Worm (Caenorhabditis elegans) whole organism, L4 larva: ENCODE data around the gene K10B2.4.

Experiments used
- D1046.2 ChIP-seq: fragments of 200-800 bp; sonication (Bioruptor generic); IDR thresholded peaks from 2 replicates; pipeline ENCODE4 v1.3.6; 2022; ENCODE audit warnings: missing genetic modification characterization, missing compliant biosample characterization
- F37D6.2 ChIP-seq: sonication (generic microtip); optimal IDR thresholded peaks from 2 replicates; lab custom pipeline; 2016; ENCODE audit warnings: mild to moderate bottlenecking, missing genetic modification characterization, missing compliant biosample characterization
- F44E2.7 ChIP-seq: fragments of 200-800 bp; sonication (Bioruptor generic); IDR thresholded peaks from 2 replicates; pipeline ENCODE4 v2.1.2; 2022; ENCODE audit warnings: missing genetic modification characterization, missing compliant biosample characterization
- T20F7.1 ChIP-seq: fragments of 200-800 bp; sonication (Bioruptor generic); optimal IDR thresholded peaks from 2 replicates; lab custom pipeline; 2018; ENCODE audit warnings: mild to moderate bottlenecking, missing genetic modification characterization, missing compliant biosample characterization
- Y105C5A.15 ChIP-seq: fragments of 200-800 bp; sonication (Bioruptor generic); IDR thresholded peaks from 2 replicates; pipeline ENCODE4 v1.3.6; 2022; ENCODE audit warnings: missing genetic modification characterization, missing compliant biosample characterization
- ZK337.2 ChIP-seq: fragments of 200-800 bp; sonication (Bioruptor generic); IDR thresholded peaks from 2 replicates; pipeline ENCODE4 v1.3.6; 2022; ENCODE audit warnings: missing genetic modification reagents, missing genetic modification characterization, missing compliant biosample characterization
- aha-1 ChIP-seq: fragments of 150-350 bp; peaks from one replicate; lab custom pipeline; 2014; ENCODE audit warnings: missing biosample characterization, missing genetic modification characterization
- aly-2 ChIP-seq: sonication (generic microtip); optimal IDR thresholded peaks from 2 replicates; lab custom pipeline; 2018; ENCODE audit warnings: missing biosample characterization, missing genetic modification characterization
- ama-1 ChIP-seq: fragments of 150-350 bp; optimal IDR thresholded peaks from 2 replicates; lab custom pipeline; 2014; ENCODE audit warnings: inconsistent platforms, mixed read lengths
- arid-1 ChIP-seq: fragments of 200-800 bp; sonication (Bioruptor generic); conservative IDR thresholded peaks from 2 replicates; pipeline ENCODE4 v1.3.6; 2022; ENCODE audit warnings: missing genetic modification reagents, missing genetic modification characterization, missing compliant biosample characterization
- ceh-20 ChIP-seq: fragments of 200-800 bp; sonication (Bioruptor generic); IDR thresholded peaks from 2 replicates; pipeline ENCODE4 v1.3.6; 2022; ENCODE audit warnings: missing genetic modification reagents, missing genetic modification characterization, missing compliant biosample characterization
- ceh-28 ChIP-seq: fragments of 150-350 bp; optimal IDR thresholded peaks from 2 replicates; lab custom pipeline; 2014; ENCODE audit warnings: missing biosample characterization, missing genetic modification reagents, missing genetic modification characterization
- ceh-32 ChIP-seq: sonication (generic microtip); optimal IDR thresholded peaks from 2 replicates; lab custom pipeline; 2016; ENCODE audit warnings: mild to moderate bottlenecking, missing genetic modification characterization, missing compliant biosample characterization; ENCODE audit not compliant: poor library complexity
- ceh-44 ChIP-seq: fragments of 200-800 bp; sonication (Bioruptor generic); IDR thresholded peaks from 2 replicates; pipeline ENCODE4 v1.3.6; 2022; ENCODE audit warnings: missing genetic modification reagents, missing genetic modification characterization, missing compliant biosample characterization
- ces-1 ChIP-seq: fragments of 150-350 bp; sonication (generic microtip); optimal IDR thresholded peaks from 4 replicates; lab custom pipeline; 2014; ENCODE audit warnings: missing biosample characterization, missing genetic modification reagents, missing genetic modification characterization
- ctbp-1 ChIP-seq: fragments of 200-800 bp; sonication (Bioruptor generic); IDR thresholded peaks from 2 replicates; pipeline ENCODE4 v1.3.6; 2022; ENCODE audit warnings: missing genetic modification reagents, missing genetic modification characterization, missing compliant biosample characterization
- daf-16 ChIP-seq, 3 experiments: sonication (generic microtip); optimal IDR thresholded peaks; 2 replicates each; lab custom pipeline; 2016 to 2017; ENCODE audit warnings: missing genetic modification characterization in 3 of 3, missing genetic modification reagents in 3 of 3, mild to moderate bottlenecking in 2 of 3, missing compliant biosample characterization in 2 of 3, missing biosample characterization in 1 of 3, moderate library complexity in 1 of 3
- daf-19 ChIP-seq: fragments of 200-800 bp; sonication (Bioruptor generic); conservative IDR thresholded peaks from 2 replicates; pipeline ENCODE4 v1.3.6; 2022; ENCODE audit warnings: missing genetic modification characterization, missing compliant biosample characterization
- dmd-6 ChIP-seq: fragments of 200-800 bp; sonication (Bioruptor generic); IDR thresholded peaks from 2 replicates; pipeline ENCODE4 v1.3.6; 2022; ENCODE audit warnings: missing genetic modification reagents, missing genetic modification characterization, missing compliant biosample characterization
- duxl-1 ChIP-seq: sonication (generic microtip); optimal IDR thresholded peaks from 2 replicates; lab custom pipeline; 2016; ENCODE audit warnings: mild to moderate bottlenecking, missing genetic modification characterization, moderate library complexity, missing compliant biosample characterization; ENCODE audit not compliant: poor library complexity
- dve-1 ChIP-seq: sonication (generic microtip); optimal IDR thresholded peaks from 2 replicates; lab custom pipeline; 2017; ENCODE audit warnings: antibody characterized with exemption, mild to moderate bottlenecking, missing genetic modification characterization, missing compliant biosample characterization; ENCODE audit not compliant: insufficient read depth
- egl-43 ChIP-seq: fragments of 200-800 bp; sonication (Bioruptor generic); IDR thresholded peaks from 2 replicates; pipeline ENCODE4 v1.3.6; 2022; ENCODE audit warnings: missing genetic modification reagents, missing genetic modification characterization, missing compliant biosample characterization
- fos-1 ChIP-seq: fragments of 150-350 bp; optimal IDR thresholded peaks from 2 replicates; lab custom pipeline; 2014; ENCODE audit warnings: missing biosample characterization, missing genetic modification characterization
- hif-1 ChIP-seq, 2 experiments: sonication (generic microtip); optimal IDR thresholded peaks; 2 replicates each; lab custom pipeline; 2016 to 2017; ENCODE audit warnings: missing compliant biosample characterization in 2 of 2, missing genetic modification characterization in 2 of 2, missing genetic modification reagents in 2 of 2, missing genotype in 2 of 2, mild to moderate bottlenecking in 1 of 2
- jun-1 ChIP-seq: fragments of 150-350 bp; optimal IDR thresholded peaks from 2 replicates; lab custom pipeline; 2014; ENCODE audit warnings: missing biosample characterization, missing genetic modification reagents, missing genetic modification characterization
- lim-7 ChIP-seq: fragments of 200-800 bp; sonication (Bioruptor generic); IDR thresholded peaks from 2 replicates; pipeline ENCODE4 v1.3.6; 2022; ENCODE audit warnings: missing genetic modification characterization, missing compliant biosample characterization
- lin-1 ChIP-seq: fragments of 200-800 bp; sonication (Bioruptor generic); IDR thresholded peaks from 2 replicates; pipeline ENCODE4 v1.3.6; 2022; ENCODE audit warnings: missing genetic modification reagents, missing genetic modification characterization, missing compliant biosample characterization
- lin-29 ChIP-seq: fragments of 200-800 bp; sonication (Bioruptor generic); IDR thresholded peaks from 2 replicates; pipeline ENCODE4 v1.3.6; 2022; ENCODE audit warnings: missing genetic modification reagents, missing genetic modification characterization, missing compliant biosample characterization
- lir-3 ChIP-seq: sonication (generic microtip); optimal IDR thresholded peaks from 2 replicates; lab custom pipeline; 2016; ENCODE audit warnings: mild to moderate bottlenecking, missing genetic modification characterization, missing compliant biosample characterization
- lsy-2 ChIP-seq, 2 experiments: fragments of 150-350 bp in 1 of 2; sonication (generic microtip) in 1 of 2; optimal IDR thresholded peaks; 2 replicates each; lab custom pipeline; 2014 to 2017; ENCODE audit warnings: missing biosample characterization in 2 of 2, missing genetic modification characterization in 2 of 2
- madf-9 ChIP-seq: fragments of 200-800 bp; sonication (Bioruptor generic); conservative IDR thresholded peaks from 2 replicates; pipeline ENCODE4 v1.3.6; 2022; ENCODE audit warnings: missing genetic modification reagents, missing genetic modification characterization, missing compliant biosample characterization
- mdl-1 ChIP-seq, 2 experiments: fragments of 150-350 bp in 1 of 2; sonication (generic microtip) in 1 of 2; optimal IDR thresholded peaks; 2 replicates each; lab custom pipeline; 2014 to 2017; ENCODE audit warnings: missing biosample characterization in 2 of 2, missing genetic modification characterization in 2 of 2
- mdt-29 ChIP-seq: fragments of 200-800 bp; sonication (Bioruptor generic); IDR thresholded peaks from 2 replicates; pipeline ENCODE4 v1.3.6; 2022; ENCODE audit warnings: missing genetic modification reagents, missing genetic modification characterization, missing compliant biosample characterization
- mxl-2 ChIP-seq: fragments of 200-800 bp; sonication (Bioruptor generic); conservative IDR thresholded peaks from 2 replicates; pipeline ENCODE4 v1.3.6; 2022; ENCODE audit warnings: missing genetic modification reagents, missing genetic modification characterization, missing compliant biosample characterization
- nhr-102 ChIP-seq: sonication (generic microtip); optimal IDR thresholded peaks from 2 replicates; lab custom pipeline; 2016; ENCODE audit warnings: mild to moderate bottlenecking, missing genetic modification characterization, moderate library complexity, missing compliant biosample characterization
- nhr-11 ChIP-seq: fragments of 150-350 bp; optimal IDR thresholded peaks from 2 replicates; lab custom pipeline; 2014; ENCODE audit warnings: missing biosample characterization, missing genetic modification characterization
- nhr-48 ChIP-seq: sonication (generic microtip); optimal IDR thresholded peaks from 2 replicates; lab custom pipeline; 2016; ENCODE audit warnings: mild to moderate bottlenecking, missing genetic modification characterization, missing compliant biosample characterization
- nhr-76 ChIP-seq: fragments of 150-350 bp; optimal IDR thresholded peaks from 2 replicates; lab custom pipeline; 2014; ENCODE audit warnings: missing biosample characterization, missing genetic modification characterization
- nhr-77 ChIP-seq: fragments of 150-350 bp; optimal IDR thresholded peaks from 2 replicates; lab custom pipeline; 2014; ENCODE audit warnings: missing biosample characterization, missing genetic modification characterization
- saeg-2 ChIP-seq: fragments of 200-800 bp; sonication (Bioruptor generic); IDR thresholded peaks from 2 replicates; pipeline ENCODE4 v1.3.6; 2022; ENCODE audit warnings: missing genetic modification reagents, missing genetic modification characterization, missing compliant biosample characterization
- skn-1 ChIP-seq: fragments of 150-350 bp; optimal IDR thresholded peaks from 2 replicates; lab custom pipeline; 2014; ENCODE audit warnings: missing biosample characterization, missing genetic modification characterization
- spr-1 ChIP-seq: sonication (generic microtip); optimal IDR thresholded peaks from 2 replicates; lab custom pipeline; 2016; ENCODE audit warnings: mild to moderate bottlenecking, missing genetic modification characterization, missing compliant biosample characterization
- unc-130 ChIP-seq: sonication (generic microtip); optimal IDR thresholded peaks from 2 replicates; lab custom pipeline; 2016; ENCODE audit warnings: missing genetic modification reagents, missing genetic modification characterization, missing compliant biosample characterization
- unc-39 ChIP-seq: sonication (generic microtip); optimal IDR thresholded peaks from 2 replicates; lab custom pipeline; 2017; ENCODE audit warnings: missing biosample characterization, missing genetic modification characterization
- vab-7 ChIP-seq: fragments of 200-800 bp; sonication (Bioruptor generic); IDR thresholded peaks from 2 replicates; pipeline ENCODE4 v1.3.6; 2022; ENCODE audit warnings: missing genetic modification reagents, missing genetic modification characterization, missing compliant biosample characterization
- zag-1 ChIP-seq: fragments of 150-350 bp; optimal IDR thresholded peaks from 2 replicates; lab custom pipeline; 2014; ENCODE audit warnings: missing biosample characterization, missing genetic modification characterization
- zfp-2 ChIP-seq: sonication (generic microtip); optimal IDR thresholded peaks from 2 replicates; lab custom pipeline; 2016; ENCODE audit warnings: mild to moderate bottlenecking, missing genetic modification characterization, missing compliant biosample characterization
- zfp-3 ChIP-seq: fragments of 200-800 bp; sonication (Bioruptor generic); conservative IDR thresholded peaks from 2 replicates; pipeline ENCODE4 v1.3.6; 2022; ENCODE audit warnings: missing genetic modification reagents, missing genetic modification characterization, missing compliant biosample characterization
- zip-11 ChIP-seq: fragments of 200-800 bp; sonication (Bioruptor generic); IDR thresholded peaks from 2 replicates; pipeline ENCODE4 v1.3.6; 2022; ENCODE audit warnings: missing genetic modification characterization, missing compliant biosample characterization

The K10B2.4 gene

ce11 chrII:6348360-6348759, 12.4 kb downstream of the K10B2.4 start (continued):
- TF ChIP-seq zip-11 (GFP tag; lab: Robert Waterston, UW) (no peak), ZK337.2 (GFP tag; lab: Robert Waterston, UW) (no peak), ces-1 (GFP tag; lab: Kevin White, UChicago) (no peak), nhr-76 (tag; lab: Kevin White, UChicago) (peak; percentile 11), F37D6.2 (peak; percentile 54), F44E2.7 (GFP tag; lab: Robert Waterston, UW) (no peak), lim-7 (GFP tag; lab: Robert Waterston, UW) (no peak), daf-16 (GFP tag; optimal IDR thresholded peaks at IDR 0.05; lab: Kevin White, UChicago) (peak; percentile 39 to 42), daf-16 (tag; optimal IDR thresholded peaks at IDR 0.05; lab: Kevin White, UChicago) (peak; percentile 88), aha-1 (tag; lab: Kevin White, UChicago) (peak; percentile 89), T20F7.1 (GFP tag; lab: Kevin White, UChicago) (peak; percentile 51), ceh-28 (peak; percentile 20), Y105C5A.15 (GFP tag; lab: Robert Waterston, UW) (no peak), ama-1 (lab: Kevin White, UChicago) (peak; percentile 99), daf-19 (no peak), lin-29 (GFP tag; lab: Robert Waterston, UW) (no peak), zag-1 (tag; lab: Kevin White, UChicago) (no peak), egl-43 (GFP tag; lab: Robert Waterston, UW) (peak; percentile 78), mxl-2 (GFP tag; lab: Robert Waterston, UW) (0 out of 2 replicates have a peak, but pooled peaks have one; percentile 47), lsy-2 (tag; optimal IDR thresholded peaks at IDR 0.05; lab: Kevin White, UChicago) (peak; percentile 56 to 92), mdt-29 (peak; percentile 79; the same call in 1 of the 2 replicates), nhr-77 (peak; percentile 76), dmd-6 (GFP tag; lab: Robert Waterston, UW) (peak; percentile 92), lin-1 (GFP tag; lab: Robert Waterston, UW) (peak; percentile 65; the same call in 1 of the 2 replicates), vab-7 (no peak), saeg-2 (GFP tag; lab: Robert Waterston, UW) (no peak), arid-1 (GFP tag; lab: Robert Waterston, UW) (peak; percentile 34; the same call in 1 of the 2 replicates), mdl-1 (tag; optimal IDR thresholded peaks at IDR 0.05; lab: Kevin White, UChicago) (peak; percentile 71 to 92), aly-2 (tag; lab: Kevin White, UChicago) (no peak), ctbp-1 (GFP tag; lab: Robert Waterston, UW) (peak; percentile 79), D1046.2 (GFP tag; lab: Robert Waterston, UW) (no peak), nhr-102 (peak; percentile 81), ceh-32 (tag; lab: Kevin White, UChicago) (no peak), unc-130 (GFP tag; lab: Kevin White, UChicago) (no peak), ceh-20 (GFP tag; lab: Robert Waterston, UW) (peak; percentile 83)

ce11 chrII:6347341-6348118, 13.2 kb downstream of the K10B2.4 start, which contains the start of gene lgg-1:
Gene lgg-1, minus strand, starts transcription at chrII:6347719.
- no peak for TF ChIP-seq unc-39 (tag; lab: Kevin White, UChicago)
- TF ChIP-seq zfp-2 (tag; lab: Kevin White, UChicago): no peak
- TF ChIP-seq ceh-32 (tag; lab: Kevin White, UChicago): no peak
- TF ChIP-seq duxl-1 (tag; lab: Kevin White, UChicago): peak; percentile 5
- no peak for TF ChIP-seq jun-1 (tag; lab: Kevin White, UChicago)
- TF ChIP-seq madf-9 (GFP tag; lab: Robert Waterston, UW): peak; percentile 2; the same call in 1 of the 2 replicates
- peak; percentile 89 for TF ChIP-seq zfp-3 (GFP tag; lab: Robert Waterston, UW)
- TF ChIP-seq dve-1: peak; percentile 45
- no peak for TF ChIP-seq lir-3 (tag; lab: Kevin White, UChicago)
- TF ChIP-seq dmd-6 (GFP tag; lab: Robert Waterston, UW): peak; percentile 56
- TF ChIP-seq skn-1 (tag; lab: Kevin White, UChicago): no peak
- no peak for TF ChIP-seq nhr-48 (tag; lab: Kevin White, UChicago)
- peak in 1 of 2 experiments; percentile 20 for TF ChIP-seq hif-1 (tag; optimal IDR thresholded peaks at IDR 0.05; lab: Kevin White, UChicago)
- TF ChIP-seq ceh-20 (GFP tag; lab: Robert Waterston, UW): peak; percentile 60; the same call in 1 of the 2 replicates
- peak; percentile 55 for TF ChIP-seq nhr-11
- TF ChIP-seq spr-1: peak; percentile 39
- TF ChIP-seq ceh-44 (GFP tag; lab: Robert Waterston, UW): 0 out of 2 replicates have a peak, but pooled peaks have one; percentile 21
- TF ChIP-seq fos-1: no peak
